Fruit fly (Drosophila melanogaster) whole organism, embryonic: ENCODE results near the gene Best2.
A peak's percentile ranks its signal among the peaks of the same experiment; 100 is the strongest.

Experiments used
- Aef1 ChIP-seq: fragments of 200-800 bp; sonication (Bioruptor generic); IDR thresholded peaks from 3 replicates; pipeline ENCODE4 v1.3.6; 2022; ENCODE audit warnings: missing biosample characterization, missing genetic modification characterization
- Antp ChIP-seq: fragments of 200-800 bp; sonication (Bioruptor generic); optimal IDR thresholded peaks from 3 replicates; lab custom pipeline; 2016; ENCODE audit warnings: missing biosample characterization, missing genetic modification characterization
- Blimp-1 ChIP-seq: fragments of 200-800 bp; sonication (Bioruptor generic); optimal IDR thresholded peaks from 3 replicates; lab custom pipeline; 2018; ENCODE audit warnings: missing biosample characterization, missing genetic modification characterization, mild to moderate bottlenecking, moderate library complexity, missing genetic modification reagents
- CG10209 ChIP-seq: fragments of 200-800 bp; sonication (Bioruptor generic); optimal IDR thresholded peaks from 3 replicates; lab custom pipeline; 2017; ENCODE audit warnings: missing biosample characterization, mild to moderate bottlenecking, missing genetic modification characterization, missing genetic modification reagents
- CG10366 ChIP-seq: fragments of 200-800 bp; sonication (Bioruptor generic); IDR thresholded peaks from 2 replicates; pipeline ENCODE4 v1.3.6; 2022; ENCODE audit warnings: missing biosample characterization, missing genetic modification characterization
- CG10959 ChIP-seq: fragments of 200-800 bp; sonication (Bioruptor generic); IDR thresholded peaks from 2 replicates; pipeline ENCODE4 v1.3.6; 2022; ENCODE audit warnings: missing biosample characterization, missing genetic modification characterization
- CG10979 ChIP-seq: fragments of 200-800 bp; sonication (Bioruptor generic); optimal IDR thresholded peaks from 2 replicates; lab custom pipeline; 2018; ENCODE audit warnings: missing biosample characterization, mild to moderate bottlenecking, missing genetic modification characterization, moderate library complexity
- CG12942 ChIP-seq: fragments of 200-800 bp; sonication (Bioruptor generic); optimal IDR thresholded peaks from 3 replicates; lab custom pipeline; 2016; ENCODE audit warnings: missing biosample characterization, missing genetic modification characterization
- CG15269 ChIP-seq: fragments of 200-800 bp; sonication (Bioruptor generic); optimal IDR thresholded peaks from 2 replicates; lab custom pipeline; 2018; ENCODE audit warnings: missing biosample characterization, mild to moderate bottlenecking, missing genetic modification characterization, moderate library complexity
- CG17328 ChIP-seq: fragments of 200-800 bp; sonication (Bioruptor generic); IDR thresholded peaks from 2 replicates; pipeline ENCODE4 v1.3.6; 2022; ENCODE audit warnings: missing biosample characterization, missing genetic modification characterization
- CG17361 ChIP-seq: fragments of 200-800 bp; sonication (Bioruptor generic); IDR thresholded peaks from 3 replicates; pipeline ENCODE4 v1.3.6; 2022; ENCODE audit warnings: missing biosample characterization, missing genetic modification characterization
- CG17612 ChIP-seq: fragments of 200-800 bp; sonication (Bioruptor generic); IDR thresholded peaks from 2 replicates; pipeline ENCODE4 v1.3.6; 2022; ENCODE audit warnings: missing biosample characterization, missing genetic modification characterization
- CG18262 ChIP-seq: fragments of 200-800 bp; optimal IDR thresholded peaks from 3 replicates; lab custom pipeline; 2019; ENCODE audit warnings: missing biosample characterization, mild to moderate bottlenecking, missing genetic modification characterization, moderate library complexity
- CG18599 ChIP-seq: fragments of 200-800 bp; sonication (Bioruptor generic); optimal IDR thresholded peaks from 3 replicates; lab custom pipeline; 2017; ENCODE audit warnings: missing biosample characterization, missing genetic modification characterization, mild to moderate bottlenecking, moderate library complexity, missing genetic modification reagents
- CG42726 ChIP-seq: fragments of 200-800 bp; sonication (Bioruptor generic); IDR thresholded peaks from 2 replicates; pipeline ENCODE4 v1.3.6; 2022; ENCODE audit warnings: missing biosample characterization, missing genetic modification characterization; ENCODE audit not compliant: partially characterized antibody
- CG4424 ChIP-seq: fragments of 200-800 bp; sonication (Bioruptor generic); optimal IDR thresholded peaks from 3 replicates; lab custom pipeline; 2016; ENCODE audit warnings: missing biosample characterization, missing genetic modification characterization
- CG4707 ChIP-seq: fragments of 200-800 bp; sonication (Bioruptor generic); optimal IDR thresholded peaks from 2 replicates; lab custom pipeline; 2018; ENCODE audit warnings: missing biosample characterization, mild to moderate bottlenecking, missing genetic modification characterization, moderate library complexity
- CG7839 ChIP-seq: fragments of 200-800 bp; sonication (Bioruptor generic); optimal IDR thresholded peaks from 3 replicates; lab custom pipeline; 2018; ENCODE audit warnings: missing biosample characterization, mild to moderate bottlenecking, missing genetic modification characterization, moderate library complexity
- CG7987 ChIP-seq: fragments of 200-800 bp; sonication (Bioruptor generic); optimal IDR thresholded peaks from 2 replicates; lab custom pipeline; 2018; ENCODE audit warnings: missing biosample characterization, mild to moderate bottlenecking, missing genetic modification characterization, moderate library complexity
- CG9609 ChIP-seq: fragments of 200-800 bp; sonication (Bioruptor generic); optimal IDR thresholded peaks from 3 replicates; lab custom pipeline; 2016; ENCODE audit warnings: missing biosample characterization, missing genetic modification characterization
- Chrac-16 ChIP-seq: fragments of 200-800 bp; sonication (Bioruptor generic); optimal IDR thresholded peaks from 3 replicates; lab custom pipeline; 2016; ENCODE audit warnings: missing biosample characterization, missing genetic modification characterization
- Dad ChIP-seq: fragments of 200-800 bp; sonication (Bioruptor generic); optimal IDR thresholded peaks from 3 replicates; lab custom pipeline; 2016; ENCODE audit warnings: missing biosample characterization, missing genetic modification characterization
- Ets65A ChIP-seq: fragments of 200-800 bp; sonication (Bioruptor generic); peaks from one replicate; lab custom pipeline; 2016; ENCODE audit warnings: missing biosample characterization, missing genetic modification characterization
- H15 ChIP-seq: fragments of 200-800 bp; sonication (Bioruptor generic); IDR thresholded peaks from 3 replicates; pipeline ENCODE4 v1.3.6; 2022; ENCODE audit warnings: missing biosample characterization, missing genetic modification characterization
- H2.0 ChIP-seq: fragments of 200-800 bp; sonication (Bioruptor generic); IDR thresholded peaks from 2 replicates; pipeline ENCODE4 v1.3.6; 2022; ENCODE audit warnings: missing biosample characterization, missing genetic modification characterization
- HLH3B ChIP-seq: fragments of 200-800 bp; sonication (Bioruptor generic); IDR thresholded peaks from 2 replicates; pipeline ENCODE4 v1.3.6; 2022; ENCODE audit warnings: missing biosample characterization, missing genetic modification characterization
- Max ChIP-seq: fragments of 200-800 bp; sonication (Bioruptor generic); optimal IDR thresholded peaks from 2 replicates; lab custom pipeline; 2016; ENCODE audit warnings: missing biosample characterization, mild to moderate bottlenecking, missing genetic modification characterization
- Opbp ChIP-seq: fragments of 200-800 bp; sonication (Bioruptor generic); IDR thresholded peaks from 3 replicates; pipeline ENCODE4 v1.3.6; 2022; ENCODE audit warnings: missing biosample characterization, missing genetic modification characterization; ENCODE audit not compliant: partially characterized antibody
- Poxn ChIP-seq: fragments of 200-800 bp; sonication (Bioruptor generic); IDR thresholded peaks from 2 replicates; pipeline ENCODE4 v1.3.6; 2022; ENCODE audit warnings: missing biosample characterization, missing genetic modification characterization
- Sox102F ChIP-seq: fragments of 200-800 bp; sonication (Bioruptor generic); optimal IDR thresholded peaks from 2 replicates; lab custom pipeline; 2018; ENCODE audit warnings: missing biosample characterization, mild to moderate bottlenecking, missing genetic modification characterization, moderate library complexity
- Taf1 ChIP-seq: fragments of 200-800 bp; sonication (Bioruptor generic); IDR thresholded peaks from 2 replicates; pipeline ENCODE4 v1.3.6; 2022; ENCODE audit warnings: missing biosample characterization, missing genetic modification characterization
- Xrp1 ChIP-seq: fragments of 200-800 bp; sonication (Bioruptor generic); IDR thresholded peaks from 2 replicates; pipeline ENCODE4 v1.3.6; 2022; ENCODE audit warnings: missing biosample characterization, missing genetic modification characterization
- abd-A ChIP-seq: fragments of 200-800 bp; sonication (Bioruptor generic); optimal IDR thresholded peaks from 3 replicates; lab custom pipeline; 2019; ENCODE audit warnings: missing biosample characterization, mild to moderate bottlenecking, missing genetic modification characterization, moderate library complexity
- bowl ChIP-seq: fragments of 200-800 bp; sonication (Bioruptor generic); IDR thresholded peaks from 2 replicates; pipeline ENCODE4 v1.3.6; 2022; ENCODE audit warnings: missing biosample characterization, missing genetic modification characterization
- cato ChIP-seq: fragments of 200-800 bp; sonication (Bioruptor generic); optimal IDR thresholded peaks from 2 replicates; lab custom pipeline; 2016; ENCODE audit warnings: missing biosample characterization, missing genetic modification characterization, borderline replicate concordance
- chif ChIP-seq, 2 experiments: fragments of 200-800 bp; sonication (Bioruptor generic); optimal IDR thresholded peaks; 3 replicates each; lab custom pipeline; 2016; ENCODE audit warnings: missing biosample characterization in 2 of 2, missing genetic modification characterization in 2 of 2
- dpn ChIP-seq, 2 experiments: fragments of 200-800 bp; sonication (Bioruptor generic); optimal IDR thresholded peaks; 3 replicates each; lab custom pipeline; 2016; ENCODE audit warnings: missing biosample characterization in 2 of 2, missing genetic modification characterization in 2 of 2
- ems ChIP-seq: fragments of 200-800 bp; sonication (Bioruptor generic); optimal IDR thresholded peaks from 3 replicates; lab custom pipeline; 2016; ENCODE audit warnings: missing biosample characterization, missing genetic modification characterization
- esg ChIP-seq: fragments of 200-800 bp; sonication (Bioruptor generic); conservative IDR thresholded peaks from 2 replicates; pipeline ENCODE4 v1.3.6; 2022; ENCODE audit warnings: missing biosample characterization, missing genetic modification characterization
- ind ChIP-seq: fragments of 200-800 bp; sonication (Bioruptor generic); optimal IDR thresholded peaks from 3 replicates; lab custom pipeline; 2016; ENCODE audit warnings: missing biosample characterization, missing genetic modification characterization
- ken ChIP-seq: fragments of 200-800 bp; sonication (Bioruptor generic); IDR thresholded peaks from 3 replicates; pipeline ENCODE4 v1.3.6; 2022; ENCODE audit warnings: missing biosample characterization, missing genetic modification characterization
- kni ChIP-seq: fragments of 200-800 bp; sonication (Bioruptor generic); optimal IDR thresholded peaks from 3 replicates; lab custom pipeline; 2017; ENCODE audit warnings: mild to moderate bottlenecking, missing biosample characterization, missing genetic modification reagents, missing genetic modification characterization
- mam ChIP-seq: fragments of 200-800 bp; sonication (Bioruptor generic); optimal IDR thresholded peaks from 3 replicates; lab custom pipeline; 2016; ENCODE audit warnings: missing biosample characterization, missing genetic modification characterization
- pan ChIP-seq, 4 experiments: fragments of >200 bp in 3 of 4; fragments of 200-800 bp in 1 of 4; sonication (Bioruptor generic) in 1 of 4; optimal IDR thresholded peaks in 3 of 4; IDR thresholded peaks in 1 of 4; 2 replicates each; pipeline versions ENCODE4 v1.3.6 to Lab custom; 2017 to 2022; ENCODE audit warnings: missing biosample characterization in 2 of 4, missing genetic modification characterization in 2 of 4, mixed read lengths in 1 of 4
- phol ChIP-seq: fragments of 200-800 bp; sonication (Bioruptor generic); optimal IDR thresholded peaks from 3 replicates; lab custom pipeline; 2018; ENCODE audit warnings: missing biosample characterization, mild to moderate bottlenecking, missing genetic modification characterization, moderate library complexity
- row ChIP-seq: fragments of 200-800 bp; sonication (Bioruptor generic); IDR thresholded peaks from 3 replicates; pipeline ENCODE4 v1.3.6; 2022; ENCODE audit warnings: missing biosample characterization, missing genetic modification characterization
- sc ChIP-seq, 3 experiments: fragments of >200 bp in 2 of 3; fragments of 200-800 bp in 1 of 3; sonication (Bioruptor generic) in 1 of 3; optimal IDR thresholded peaks; 2 replicates in 2 of 3; 3 replicates in 1 of 3; lab custom pipeline; 2017; ENCODE audit warnings: mild to moderate bottlenecking in 1 of 3, missing biosample characterization in 1 of 3, missing genetic modification characterization in 1 of 3, missing genetic modification reagents in 1 of 3
- sens ChIP-seq: fragments of 200-800 bp; sonication (Bioruptor generic); peaks from one replicate; lab custom pipeline; 2016; ENCODE audit warnings: missing biosample characterization, missing genetic modification characterization
- shn ChIP-seq: fragments of 200-800 bp; sonication (Bioruptor generic); optimal IDR thresholded peaks from 3 replicates; lab custom pipeline; 2016; ENCODE audit warnings: missing biosample characterization, missing genetic modification characterization
- slbo ChIP-seq: fragments of 200-800 bp; sonication (Bioruptor generic); IDR thresholded peaks from 2 replicates; pipeline ENCODE4 v1.3.6; 2022; ENCODE audit warnings: missing biosample characterization, missing genetic modification characterization

Gene Best2

DNA sequence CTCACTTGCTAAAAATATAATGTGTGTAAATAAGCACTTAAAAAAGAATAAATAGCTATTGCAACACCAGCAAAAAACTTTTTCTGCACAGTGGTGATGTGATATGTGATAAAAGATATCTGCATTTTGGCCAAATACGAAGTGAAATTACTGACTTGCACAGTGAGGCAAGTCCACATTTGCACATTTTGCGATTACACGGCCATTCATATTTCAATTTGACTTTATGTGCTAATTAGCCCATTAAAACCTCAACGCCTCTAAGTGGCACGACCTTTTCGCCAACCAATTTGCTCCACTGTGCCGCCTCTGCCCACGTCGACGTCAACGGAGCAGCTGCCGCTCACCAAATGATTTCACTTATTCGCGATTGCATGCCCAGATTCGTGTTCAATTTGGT lies 36.3 kb downstream of the Best2 start, which contains the start of gene CG33946 (continued):
- TF ChIP-seq sc (optimal IDR thresholded peaks at IDR 0.05; lab: Kevin White, UChicago), result no peak
- no peak for TF ChIP-seq sc (GFP tag; optimal IDR thresholded peaks at IDR 0.05; lab: Kevin White, UChicago)
- TF ChIP-seq CG10366 (GFP tag; lab: Robert Waterston, UW), result no peak
- no peak for TF ChIP-seq CG4707
- peak; percentile 47 for TF ChIP-seq ems (GFP tag; lab: Kevin White, UChicago)
- TF ChIP-seq shn (GFP tag; lab: Kevin White, UChicago), result peak; percentile 25
- 0 out of 2 replicates have a peak, but pooled peaks have one; percentile 42 for TF ChIP-seq HLH3B
- TF ChIP-seq CG10209 (GFP tag; lab: Kevin White, UChicago), result no peak
- TF ChIP-seq CG17612 (GFP tag; lab: Robert Waterston, UW), result no peak
- TF ChIP-seq Max (GFP tag; lab: Kevin White, UChicago), result no peak
- no peak for TF ChIP-seq CG15269 (tag; lab: Kevin White, UChicago)
- TF ChIP-seq Opbp (GFP tag; lab: Robert Waterston, UW), result no peak
- no peak for TF ChIP-seq kni (GFP tag; lab: Kevin White, UChicago)
- no peak for TF ChIP-seq CG7987 (GFP tag; lab: Kevin White, UChicago)
- no peak for TF ChIP-seq cato (GFP tag; lab: Kevin White, UChicago)
- peak; percentile 20 to 50 for TF ChIP-seq chif (GFP tag; optimal IDR thresholded peaks at IDR 0.05; lab: Kevin White, UChicago)
- TF ChIP-seq Dad (GFP tag; lab: Kevin White, UChicago), result no peak
- TF ChIP-seq CG7839 (tag; lab: Kevin White, UChicago), result no peak
- 0 out of 3 replicates have a peak, but pooled peaks have one; percentile 22 for TF ChIP-seq CG17361 (GFP tag; lab: Robert Waterston, UW)
- TF ChIP-seq Xrp1 (GFP tag; lab: Robert Waterston, UW), result peak; percentile 53; the same call in 1 of the 2 replicates
- TF ChIP-seq CG4424, result peak; percentile 35
- no peak for TF ChIP-seq CG12942
- peak; percentile 51 for TF ChIP-seq slbo (GFP tag; lab: Robert Waterston, UW)
- TF ChIP-seq Taf1 (GFP tag; lab: Robert Waterston, UW), result no peak
- TF ChIP-seq esg (GFP tag; lab: Robert Waterston, UW), result peak; percentile 54
- TF ChIP-seq dpn (GFP tag; optimal IDR thresholded peaks at IDR 0.05; lab: Kevin White, UChicago), result peak in 1 of 2 experiments; percentile 40
- peak; percentile 45; the same call in 2 of the 3 replicates for TF ChIP-seq ken (GFP tag; lab: Robert Waterston, UW)
- TF ChIP-seq H2.0 (GFP tag; lab: Robert Waterston, UW), result peak; percentile 36; the same call in 1 of the 2 replicates
- peak; percentile 39 for TF ChIP-seq Ets65A (GFP tag; lab: Kevin White, UChicago)
- TF ChIP-seq Sox102F (GFP tag; lab: Kevin White, UChicago), result peak; percentile 20
- TF ChIP-seq CG17328 (GFP tag; lab: Robert Waterston, UW), result peak; percentile 37; the same call in 1 of the 2 replicates
- TF ChIP-seq Chrac-16 (GFP tag; lab: Kevin White, UChicago), result peak; percentile 34
- no peak for TF ChIP-seq CG42726 (GFP tag; lab: Robert Waterston, UW)
- peak; percentile 2 for TF ChIP-seq ind (GFP tag; lab: Kevin White, UChicago)
- peak; percentile 88 for TF ChIP-seq sens (GFP tag; lab: Kevin White, UChicago)
- TF ChIP-seq Blimp-1 (GFP tag; lab: Kevin White, UChicago), result peak; percentile 12
- TF ChIP-seq abd-A (tag; lab: Kevin White, UChicago), result no peak
- TF ChIP-seq Poxn, result no peak
- peak; percentile 43 for TF ChIP-seq phol (tag; lab: Kevin White, UChicago)
- peak; percentile 20 for TF ChIP-seq CG10979 (tag; lab: Kevin White, UChicago)
- TF ChIP-seq CG10959 (GFP tag; lab: Robert Waterston, UW), result peak; percentile 58
- TF ChIP-seq CG9609, result peak; percentile 43
- 0 out of 3 replicates have a peak, but pooled peaks have one; percentile 23 for TF ChIP-seq Aef1 (GFP tag; lab: Robert Waterston, UW)
- TF ChIP-seq H15 (GFP tag; lab: Robert Waterston, UW), result peak; percentile 59; the same call in 1 of the 3 replicates
- peak; percentile 8 for TF ChIP-seq Antp (GFP tag; lab: Kevin White, UChicago)
- TF ChIP-seq row (GFP tag; lab: Robert Waterston, UW), result peak; percentile 53
- no peak for TF ChIP-seq bowl (GFP tag; lab: Robert Waterston, UW)
- TF ChIP-seq mam (GFP tag; lab: Kevin White, UChicago), result peak; percentile 5
- TF ChIP-seq CG18599, result no peak
- TF ChIP-seq pan (optimal IDR thresholded peaks at IDR 0.05; lab: Kevin White, UChicago), result no peak
- peak in 1 of 2 experiments; percentile 55 for TF ChIP-seq pan (GFP tag; optimal IDR thresholded peaks at IDR 0.05 in 1 of 2, IDR thresholded peaks at IDR 0.05 in 1 of 2)
- TF ChIP-seq CG18262, result peak; percentile 10
